Fruit fly (Drosophila melanogaster): ENCODE results near the gene CG12375.

dm6 chr2L:8110549-8111438 lies 15.9 kb downstream of the CG12375 start:
- TF ChIP-seq CG10631 (GFP tag; optimal IDR thresholded peaks at IDR 0.05) (no peak), CG11902 (GFP tag; optimal IDR thresholded peaks at IDR 0.05) (no peak), Lpt (GFP tag; optimal IDR thresholded peaks at IDR 0.05) (no peak), CG6163 (GFP tag; IDR thresholded peaks at IDR 0.05) (no peak), Gug (GFP tag; IDR thresholded peaks at IDR 0.05) (no peak), fkh (GFP tag; optimal IDR thresholded peaks at IDR 0.05) (no peak), Ets21C (GFP tag; optimal IDR thresholded peaks at IDR 0.05) (no peak), OdsH (GFP tag; optimal IDR thresholded peaks at IDR 0.05) (no peak), eg (GFP tag; IDR thresholded peaks at IDR 0.05) (no peak), Hr4 (GFP tag; optimal IDR thresholded peaks at IDR 0.05) (no peak), dsx (GFP tag; optimal IDR thresholded peaks at IDR 0.05; ENCODE audit: poor library complexity, severe bottlenecking) (no peak), CG6276 (GFP tag; optimal IDR thresholded peaks at IDR 0.05) (no peak), CG11294 (GFP tag; IDR thresholded peaks at IDR 0.05) (no peak), net (GFP tag; optimal IDR thresholded peaks at IDR 0.05) (no peak)

All from whole organism, prepupa.